Fruit fly (Drosophila melanogaster) S2 (cell line): ENCODE results near the gene CG8677.

Experiments used
- CG8478 ChIP-seq: fragments of >200 bp; optimal IDR thresholded peaks from 2 replicates; lab custom pipeline; 2018
- CTCF ChIP-seq, 2 experiments: fragments of >200 bp; optimal IDR thresholded peaks; 2 replicates each; lab custom pipeline; 2018

DNA sequence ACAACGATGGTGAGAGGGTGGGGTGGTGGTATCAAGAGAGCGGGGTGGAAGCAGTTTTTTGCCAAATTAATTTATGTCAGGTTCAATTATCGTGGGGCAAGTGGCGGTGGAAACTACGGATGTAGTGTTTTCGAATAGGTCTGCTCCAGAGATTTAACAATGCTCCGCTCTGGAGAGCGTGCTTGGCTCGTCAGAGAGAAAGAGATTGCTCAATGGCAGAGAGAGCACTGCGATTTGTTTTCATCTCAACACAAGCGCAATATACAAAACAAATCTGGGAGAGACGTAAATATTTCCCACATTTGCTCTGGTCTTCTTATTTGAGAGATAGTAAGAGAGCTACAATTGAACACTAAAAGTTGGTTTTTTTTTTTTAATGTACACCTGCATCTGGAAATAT is 666 bp downstream of the CG8677 start:
- TF ChIP-seq CG8478 (lab: Kevin White, UChicago) = no peak
- TF ChIP-seq CTCF (optimal IDR thresholded peaks at IDR 0.05; lab: Kevin White, UChicago) = no peak
